Worm (Caenorhabditis elegans): ENCODE measurements around the gene perm-4.

The perm-4 gene

DNA sequence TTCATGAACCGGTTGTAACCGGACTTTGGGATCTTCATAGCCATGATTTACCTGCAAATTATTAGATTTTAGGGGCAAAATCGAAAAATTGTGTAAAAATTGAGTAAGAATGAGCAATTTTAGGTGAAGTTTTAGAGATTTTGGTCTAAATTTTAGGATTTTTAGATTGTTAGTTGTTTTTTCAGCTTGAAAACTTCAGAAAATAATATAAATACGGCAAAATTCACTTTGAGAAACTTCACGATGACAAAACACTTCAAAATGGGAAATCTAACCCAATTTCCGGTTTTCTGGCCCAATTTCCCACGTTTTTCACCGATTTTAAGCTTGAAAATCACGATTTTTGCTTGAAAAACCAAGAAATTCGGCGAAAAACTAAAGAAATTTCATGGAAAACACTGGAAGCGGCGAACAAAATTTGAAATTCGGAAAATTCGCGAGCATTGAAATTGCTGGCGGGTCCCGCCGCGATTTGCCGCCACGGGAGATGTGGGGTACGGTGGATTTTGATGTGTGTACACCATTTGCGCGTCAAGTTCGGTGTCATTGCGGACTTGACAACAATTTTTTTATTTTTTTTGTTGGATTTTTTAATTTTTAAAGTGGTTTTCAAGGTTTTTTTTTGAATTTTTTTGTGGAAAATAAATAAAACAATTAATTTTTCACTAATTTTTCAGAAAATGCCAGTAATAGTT, 30.9 kb downstream of the perm-4 start, which contains the start of the genes cct-8 and Y55F3AR.2 (continued):
- TF ChIP-seq nhr-77 (tag; optimal IDR thresholded peaks at IDR 0.05) (peak; percentile 65), Y55F3AM.14 (GFP tag; optimal IDR thresholded peaks at IDR 0.05) (peak; percentile 96), ceh-82 (tag; optimal IDR thresholded peaks at IDR 0.05) (peak; percentile 87)

DNA sequence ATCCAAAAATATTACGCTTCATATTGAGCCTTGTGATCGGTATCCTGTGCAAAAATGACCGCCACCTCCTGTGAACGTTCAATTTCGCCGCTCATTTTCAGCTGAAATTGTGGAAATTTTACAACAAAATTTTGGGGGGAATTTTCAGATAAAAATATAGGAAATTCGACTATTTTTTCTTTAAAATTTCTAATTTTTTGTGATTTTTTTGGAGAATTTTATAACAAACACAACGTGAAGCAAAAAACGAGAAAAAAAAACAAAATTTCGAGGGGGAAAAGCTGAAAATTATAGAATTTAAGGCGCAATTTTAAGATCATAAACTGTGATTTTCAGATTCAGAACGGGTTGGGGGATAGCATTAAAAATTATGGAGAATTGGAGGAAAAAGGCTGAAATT, 38.0 kb downstream of the perm-4 start, which contains the start of gene csn-4:
csn-4 (minus strand) TSS at position 101 of the 400 bp plus-strand sequence.
- TF ChIP-seq peb-1 (tag; optimal IDR thresholded peaks at IDR 0.05) (no peak), skn-1 (tag; optimal IDR thresholded peaks at IDR 0.05) (no peak), gmeb-1 (tag; optimal IDR thresholded peaks at IDR 0.05) (no peak), zag-1 (tag; optimal IDR thresholded peaks at IDR 0.05) (no peak), C34F6.9 (tag; optimal IDR thresholded peaks at IDR 0.05) (no peak), fos-1 (tag; optimal IDR thresholded peaks at IDR 0.05) (no peak), ceh-16 (tag; optimal IDR thresholded peaks at IDR 0.05) (no peak), ZK546.5 (tag; optimal IDR thresholded peaks at IDR 0.05) (no peak), lin-13 (GFP tag; optimal IDR thresholded peaks at IDR 0.05) (no peak), nhr-237 (tag; optimal IDR thresholded peaks at IDR 0.05) (no peak), ztf-1 (GFP tag; conservative IDR thresholded peaks at IDR 0.05) (no peak), sma-3 (GFP tag; optimal IDR thresholded peaks at IDR 0.05) (no peak), nhr-6 (tag; optimal IDR thresholded peaks at IDR 0.05) (no peak), snpc-4 (tag; optimal IDR thresholded peaks at IDR 0.05) (no peak), nhr-129 (tag; optimal IDR thresholded peaks at IDR 0.05) (no peak), nhr-10 (tag; optimal IDR thresholded peaks at IDR 0.05) (no peak), ama-1 (optimal IDR thresholded peaks at IDR 0.05) (no peak), lin-11 (tag; optimal IDR thresholded peaks at IDR 0.05) (no peak), F13H6.1 (tag; optimal IDR thresholded peaks at IDR 0.05) (no peak)

ce11 chrIV:1075484-1075883, 49.4 kb downstream of the perm-4 start:
- TF ChIP-seq skn-1 (tag; optimal IDR thresholded peaks at IDR 0.05), result no peak
- TF ChIP-seq nhr-21 (tag; optimal IDR thresholded peaks at IDR 0.05), result no peak
- peak; percentile 98 for TF ChIP-seq fos-1 (tag; optimal IDR thresholded peaks at IDR 0.05)
- TF ChIP-seq blmp-1 (tag; optimal IDR thresholded peaks at IDR 0.05; ENCODE audit: insufficient read depth), result no peak

- no peak for TF ChIP-seq mbf-1 (tag; optimal IDR thresholded peaks at IDR 0.05)
- no peak for TF ChIP-seq unc-39 (tag; optimal IDR thresholded peaks at IDR 0.05)
- no peak for TF ChIP-seq dmd-4 (tag; optimal IDR thresholded peaks at IDR 0.05)
- TF ChIP-seq nhr-10 (tag; optimal IDR thresholded peaks at IDR 0.05), result no peak
- TF ChIP-seq nhr-6 (tag; optimal IDR thresholded peaks at IDR 0.05), result no peak
- TF ChIP-seq lin-39 (tag; optimal IDR thresholded peaks at IDR 0.05), result no peak
- no peak for TF ChIP-seq sma-3 (GFP tag; optimal IDR thresholded peaks at IDR 0.05)
- no peak for TF ChIP-seq F13H6.1 (tag; optimal IDR thresholded peaks at IDR 0.05)
- no peak for TF ChIP-seq R02D3.7 (tag; optimal IDR thresholded peaks at IDR 0.05)
- TF ChIP-seq nhr-11 (tag; optimal IDR thresholded peaks at IDR 0.05), result no peak
- no peak for TF ChIP-seq egl-27 (tag; optimal IDR thresholded peaks at IDR 0.05)
- TF ChIP-seq mdl-1 (tag; optimal IDR thresholded peaks at IDR 0.05), result no peak
Observed at ce11 chrIV:1074069-1074468, 50.8 kb downstream of the perm-4 start.

All from whole organism, L2 larva.